Worm (Caenorhabditis elegans) whole organism, L3 larva: Measurements from ENCODE around the gene ras-2.

Experiments used
- ama-1 ChIP-seq: fragments of 150-350 bp; optimal IDR thresholded peaks from 2 replicates; lab custom pipeline; 2018
- ceh-9 ChIP-seq: sonication (generic microtip); optimal IDR thresholded peaks from 2 replicates; lab custom pipeline; 2018; ENCODE audit warnings: missing biosample characterization, missing genetic modification characterization
- elt-1 ChIP-seq: fragments of 150-350 bp; optimal IDR thresholded peaks from 2 replicates; lab custom pipeline; 2014; ENCODE audit warnings: missing biosample characterization, missing genetic modification characterization
- elt-3 ChIP-seq, 3 experiments: fragments of 150-350 bp in 1 of 3; sonication (generic microtip) in 2 of 3; optimal IDR thresholded peaks; 2 replicates in 2 of 3; 4 replicates in 1 of 3; lab custom pipeline; 2014 to 2017; ENCODE audit warnings: missing biosample characterization in 3 of 3, missing genetic modification characterization in 3 of 3
- fkh-10 ChIP-seq: sonication (generic microtip); optimal IDR thresholded peaks from 2 replicates; lab custom pipeline; 2017; ENCODE audit warnings: missing biosample characterization, missing genetic modification reagents, missing genetic modification characterization
- jun-1 ChIP-seq: fragments of 150-350 bp; optimal IDR thresholded peaks from 2 replicates; lab custom pipeline; 2014; ENCODE audit warnings: missing biosample characterization, missing genetic modification reagents, missing genetic modification characterization
- lin-39 ChIP-seq: fragments of 150-350 bp; optimal IDR thresholded peaks from 2 replicates; lab custom pipeline; 2018; ENCODE audit warnings: missing biosample characterization, missing genetic modification reagents, missing genetic modification characterization
- nfya-1 ChIP-seq: sonication (generic microtip); optimal IDR thresholded peaks from 2 replicates; lab custom pipeline; 2017; ENCODE audit warnings: missing genetic modification characterization, mild to moderate bottlenecking, missing compliant biosample characterization, antibody characterized with exemption, moderate library complexity; ENCODE audit not compliant: insufficient read depth
- nhr-11 ChIP-seq: fragments of 150-350 bp; optimal IDR thresholded peaks from 2 replicates; lab custom pipeline; 2014; ENCODE audit warnings: missing biosample characterization, missing genetic modification characterization
- nhr-23 ChIP-seq: fragments of 150-350 bp; optimal IDR thresholded peaks from 2 replicates; lab custom pipeline; 2014; ENCODE audit warnings: missing biosample characterization, missing genetic modification reagents, missing genetic modification characterization
- nhr-237 ChIP-seq: fragments of 150-350 bp; optimal IDR thresholded peaks from 2 replicates; lab custom pipeline; 2014; ENCODE audit warnings: missing biosample characterization, missing genetic modification characterization
- snpc-4 ChIP-seq: fragments of 150-350 bp; optimal IDR thresholded peaks from 2 replicates; lab custom pipeline; 2014; ENCODE audit warnings: missing biosample characterization, missing genetic modification characterization
- zag-1 ChIP-seq: fragments of 150-350 bp; optimal IDR thresholded peaks from 2 replicates; lab custom pipeline; 2014; ENCODE audit warnings: missing biosample characterization, missing genetic modification characterization

DNA sequence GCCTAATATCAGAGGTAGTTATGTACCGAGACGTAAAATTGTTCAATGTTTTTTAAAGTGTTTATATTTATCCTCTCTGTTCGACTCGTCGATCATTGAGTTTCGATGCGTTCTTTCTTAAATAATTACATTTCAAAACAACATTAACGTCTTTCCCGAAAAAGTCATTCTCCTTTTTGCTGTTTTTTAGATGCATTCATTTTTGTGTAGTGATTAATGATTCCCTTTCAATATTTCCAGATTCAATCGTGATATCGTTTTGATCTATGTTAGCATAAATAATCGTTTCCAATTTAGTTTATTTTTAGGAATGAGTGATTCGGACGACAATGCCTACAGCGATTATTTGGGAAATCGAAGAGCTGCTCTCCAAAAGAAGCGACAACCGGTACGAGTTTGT lies 46.2 kb downstream of the ras-2 start, which contains the start of gene T04A8.8:
- TF ChIP-seq ama-1 = no peak
- no peak for TF ChIP-seq nhr-11
- no peak for TF ChIP-seq lin-39 (tag; lab: Kevin White, UChicago)
- TF ChIP-seq nfya-1 (tag; lab: Kevin White, UChicago) = no peak
- no peak for TF ChIP-seq zag-1 (tag; lab: Kevin White, UChicago)
- TF ChIP-seq snpc-4 = no peak
- TF ChIP-seq ceh-9 (tag; lab: Kevin White, UChicago) = no peak
- TF ChIP-seq nhr-23 (tag; lab: Kevin White, UChicago) = no peak
- no peak for TF ChIP-seq nhr-237 (tag; lab: Kevin White, UChicago)
- TF ChIP-seq elt-1 = no peak
- no peak for TF ChIP-seq fkh-10
- TF ChIP-seq jun-1 (tag; lab: Kevin White, UChicago) = no peak
- TF ChIP-seq elt-3 (tag; optimal IDR thresholded peaks at IDR 0.05; lab: Kevin White, UChicago) = no peak
